Worm (Caenorhabditis elegans) whole organism, L4 larva: Measurements from ENCODE around the gene dmsr-15.

Experiments used
- ama-1 ChIP-seq: fragments of 150-350 bp; optimal IDR thresholded peaks from 2 replicates; lab custom pipeline; 2014; ENCODE audit warnings: inconsistent platforms, mixed read lengths
- daf-12 ChIP-seq: fragments of 150-350 bp; optimal IDR thresholded peaks from 2 replicates; lab custom pipeline; 2014; ENCODE audit warnings: missing biosample characterization, missing genetic modification reagents, missing genetic modification characterization
- duxl-1 ChIP-seq: sonication (generic microtip); optimal IDR thresholded peaks from 2 replicates; lab custom pipeline; 2016; ENCODE audit warnings: mild to moderate bottlenecking, missing genetic modification characterization, moderate library complexity, missing compliant biosample characterization; ENCODE audit not compliant: poor library complexity
- lin-15B ChIP-seq: fragments of 150-350 bp; sonication (generic microtip); optimal IDR thresholded peaks from 3 replicates; lab custom pipeline; 2014; ENCODE audit warnings: missing biosample characterization, missing genetic modification characterization
- unc-130 ChIP-seq: sonication (generic microtip); optimal IDR thresholded peaks from 2 replicates; lab custom pipeline; 2016; ENCODE audit warnings: missing genetic modification reagents, missing genetic modification characterization, missing compliant biosample characterization
- ztf-11 ChIP-seq: fragments of 150-350 bp; optimal IDR thresholded peaks from 2 replicates; lab custom pipeline; 2014; ENCODE audit warnings: missing biosample characterization, missing genetic modification characterization

DNA sequence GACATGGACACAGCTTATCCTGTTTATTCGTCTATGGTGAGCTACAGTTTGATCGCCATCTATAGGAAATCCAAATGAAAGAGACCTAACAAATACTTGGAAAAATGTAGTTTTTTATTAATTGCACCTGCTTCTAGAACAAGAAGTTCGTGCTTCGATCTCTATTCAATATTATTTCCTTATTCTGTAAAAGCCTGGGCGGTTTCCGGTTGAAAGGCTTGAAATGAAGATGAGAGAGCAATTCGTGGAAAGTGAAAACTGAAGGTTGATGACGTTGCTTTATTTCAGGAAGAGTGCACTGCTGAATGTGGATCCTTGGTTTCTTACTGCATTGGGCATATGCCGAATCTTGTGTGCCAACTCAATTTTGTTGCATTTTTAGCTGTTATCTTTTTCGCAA lies 48.0 kb downstream of the dmsr-15 start:
- TF ChIP-seq ama-1 (lab: Kevin White, UChicago) (no peak), duxl-1 (tag; lab: Kevin White, UChicago) (no peak), daf-12 (no peak), ztf-11 (tag; lab: Kevin White, UChicago) (no peak), lin-15B (tag; lab: Kevin White, UChicago) (no peak), unc-130 (GFP tag; lab: Kevin White, UChicago) (no peak)
